Fruit fly (Drosophila melanogaster): ENCODE data around the gene Pxn.

Gene Pxn

DNA sequence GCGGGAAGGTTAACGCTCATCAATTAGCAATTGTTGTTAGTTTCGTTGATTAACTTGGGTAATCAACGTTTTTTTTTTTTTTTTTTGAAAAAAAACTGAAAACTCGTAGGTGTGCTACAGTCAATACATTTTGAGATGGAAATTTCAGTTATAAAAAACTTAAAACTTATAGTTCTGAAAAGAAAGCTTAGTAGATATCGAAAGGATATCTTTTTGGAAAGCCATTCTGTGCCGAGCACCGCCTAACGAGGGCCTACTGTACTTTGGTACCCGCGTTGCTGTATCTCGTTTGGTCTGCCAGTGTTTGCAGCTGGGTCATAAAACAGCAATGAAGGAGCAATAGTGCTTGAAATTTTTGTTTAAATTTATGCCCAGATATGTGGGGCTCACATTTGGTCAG lies 57.9 kb downstream of the Pxn start (continued):
- TF ChIP-seq CG8119 (GFP tag; IDR thresholded peaks at IDR 0.05) (peak; percentile 80), CG10631 (GFP tag; optimal IDR thresholded peaks at IDR 0.05) (peak; percentile 15), topi (GFP tag; optimal IDR thresholded peaks at IDR 0.05) (peak; percentile 38), fkh (GFP tag; optimal IDR thresholded peaks at IDR 0.05) (no peak), Hr4 (GFP tag; optimal IDR thresholded peaks at IDR 0.05) (peak; percentile 62), CG3032 (tag; optimal IDR thresholded peaks at IDR 0.05) (no peak), Hr38 (GFP tag; optimal IDR thresholded peaks at IDR 0.05) (no peak), Sox102F (GFP tag; optimal IDR thresholded peaks at IDR 0.05) (no peak), CG6808 (GFP tag; optimal IDR thresholded peaks at IDR 0.05) (no peak), Eip93F (GFP tag; optimal IDR thresholded peaks at IDR 0.05) (no peak), eg (GFP tag; IDR thresholded peaks at IDR 0.05) (peak; percentile 89), CG1621 (tag; optimal IDR thresholded peaks at IDR 0.05) (no peak), OdsH (GFP tag; optimal IDR thresholded peaks at IDR 0.05) (peak; percentile 53), lz (GFP tag; optimal IDR thresholded peaks at IDR 0.05) (no peak), Met (GFP tag; optimal IDR thresholded peaks at IDR 0.05) (no peak), Hr39 (GFP tag; optimal IDR thresholded peaks at IDR 0.05) (no peak), CG6792 (GFP tag; optimal IDR thresholded peaks at IDR 0.05) (no peak), Gug (GFP tag; IDR thresholded peaks at IDR 0.05) (peak; percentile 82), CG16779 (tag; optimal IDR thresholded peaks at IDR 0.05) (no peak), CG11902 (GFP tag; optimal IDR thresholded peaks at IDR 0.05) (peak; percentile 41), CG6854 (GFP tag; optimal IDR thresholded peaks at IDR 0.05) (no peak), salr (GFP tag; optimal IDR thresholded peaks at IDR 0.05) (peak in 1 of 2 experiments; percentile 34), CG4318 (GFP tag; optimal IDR thresholded peaks at IDR 0.05) (no peak), Blimp-1 (GFP tag; optimal IDR thresholded peaks at IDR 0.05) (no peak), CG6163 (GFP tag; IDR thresholded peaks at IDR 0.05) (peak; percentile 79), spab (GFP tag; optimal IDR thresholded peaks at IDR 0.05) (no peak), Smox (GFP tag; optimal IDR thresholded peaks at IDR 0.05) (no peak), CG32006 (GFP tag; optimal IDR thresholded peaks at IDR 0.05) (peak; percentile 63), achi (GFP tag; optimal IDR thresholded peaks at IDR 0.05) (peak; percentile 37), CG11294 (GFP tag; IDR thresholded peaks at IDR 0.05) (peak; percentile 81), svp (GFP tag) (peak; percentile 65), Eip75B (GFP tag; optimal IDR thresholded peaks at IDR 0.05) (no peak), fd85E (GFP tag; optimal IDR thresholded peaks at IDR 0.05) (no peak), CG7368 (GFP tag; optimal IDR thresholded peaks at IDR 0.05) (peak; percentile 32)

DNA sequence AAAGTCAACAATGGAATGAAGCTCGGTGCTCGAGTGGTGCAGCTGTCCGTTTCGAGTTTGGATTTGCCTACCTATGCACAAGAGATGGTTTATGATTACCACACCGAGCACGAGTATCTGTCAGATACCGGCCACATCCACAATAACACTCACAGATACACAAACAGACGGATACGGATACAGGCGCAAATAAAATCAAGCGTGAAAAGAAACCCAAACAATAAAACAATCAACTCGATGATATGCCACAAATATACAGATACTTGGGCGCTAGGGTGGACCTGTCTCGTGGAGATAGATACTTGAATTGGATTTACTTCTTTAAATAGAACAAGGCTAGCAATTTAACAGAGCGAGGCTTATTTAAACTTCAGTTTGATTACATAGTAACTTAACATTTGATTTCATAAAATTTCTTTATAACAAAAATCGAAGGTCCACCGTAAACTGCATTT lies 59.6 kb downstream of the Pxn start:
- TF ChIP-seq Hr39 (GFP tag; optimal IDR thresholded peaks at IDR 0.05) (peak; percentile 81), Hr38 (GFP tag; optimal IDR thresholded peaks at IDR 0.05) (no peak), CG10669 (GFP tag; optimal IDR thresholded peaks at IDR 0.05) (peak; percentile 72), CG6808 (GFP tag; optimal IDR thresholded peaks at IDR 0.05) (peak; percentile 60), Blimp-1 (GFP tag; optimal IDR thresholded peaks at IDR 0.05) (no peak), svp (GFP tag) (peak; percentile 87), fd85E (GFP tag; optimal IDR thresholded peaks at IDR 0.05) (peak; percentile 6), CG10631 (GFP tag; optimal IDR thresholded peaks at IDR 0.05) (peak; percentile 72), CG11294 (GFP tag; IDR thresholded peaks at IDR 0.05) (peak; percentile 73), cyc (GFP tag; optimal IDR thresholded peaks at IDR 0.05) (peak; percentile 70), CG8119 (GFP tag; IDR thresholded peaks at IDR 0.05) (peak; percentile 88), acj6 (GFP tag; optimal IDR thresholded peaks at IDR 0.05) (peak; percentile 81), Met (GFP tag; optimal IDR thresholded peaks at IDR 0.05) (peak; percentile 88), CG6792 (GFP tag; optimal IDR thresholded peaks at IDR 0.05) (peak; percentile 82), CG1621 (tag; optimal IDR thresholded peaks at IDR 0.05) (peak; percentile 59), Smox (GFP tag; optimal IDR thresholded peaks at IDR 0.05) (peak; percentile 86), CG31627 (GFP tag; optimal IDR thresholded peaks at IDR 0.05) (peak; percentile 81), CG11902 (GFP tag; optimal IDR thresholded peaks at IDR 0.05) (peak; percentile 40), Sox15 (GFP tag; optimal IDR thresholded peaks at IDR 0.05) (peak; percentile 65), esn (GFP tag; optimal IDR thresholded peaks at IDR 0.05) (peak; percentile 89), vri (GFP tag; optimal IDR thresholded peaks at IDR 0.05) (peak; percentile 75), topi (GFP tag; optimal IDR thresholded peaks at IDR 0.05) (peak; percentile 81), Hr4 (GFP tag; optimal IDR thresholded peaks at IDR 0.05) (peak; percentile 81), ss (GFP tag; optimal IDR thresholded peaks at IDR 0.05) (peak in 1 of 2 experiments; percentile 50), CG8319 (GFP tag; optimal IDR thresholded peaks at IDR 0.05) (peak; percentile 69), Ets96B (tag; optimal IDR thresholded peaks at IDR 0.05) (peak; percentile 75), Lpt (GFP tag; optimal IDR thresholded peaks at IDR 0.05) (peak; percentile 58), dsx (GFP tag; optimal IDR thresholded peaks at IDR 0.05; ENCODE audit: poor library complexity, severe bottlenecking) (peak; percentile 60), Eip78C (GFP tag) (peak; percentile 94), lz (GFP tag; optimal IDR thresholded peaks at IDR 0.05) (peak; percentile 87), CG15336 (GFP tag; IDR thresholded peaks at IDR 0.05) (peak; percentile 90), OdsH (GFP tag; optimal IDR thresholded peaks at IDR 0.05) (peak; percentile 79), CG7368 (GFP tag; optimal IDR thresholded peaks at IDR 0.05) (peak; percentile 70)
